Worm (Caenorhabditis elegans): ENCODE data around the gene nhx-5.

Gene nhx-5

ce11 chrX:10594701-10595421, 18.1 kb downstream of the nhx-5 start (continued):
- TF ChIP-seq unc-62 (GFP tag; optimal IDR thresholded peaks at IDR 0.05): no peak
- TF ChIP-seq lir-3 (tag; optimal IDR thresholded peaks at IDR 0.05; ENCODE audit: poor library complexity): no peak
- TF ChIP-seq xbp-1 (tag; optimal IDR thresholded peaks at IDR 0.05): no peak
- peak; percentile 95 for TF ChIP-seq fkh-10 (GFP tag; optimal IDR thresholded peaks at IDR 0.05)
- no peak for TF ChIP-seq fkh-4 (tag; optimal IDR thresholded peaks at IDR 0.05; ENCODE audit: borderline replicate concordance)

- no peak for TF ChIP-seq tlp-1 (tag; optimal IDR thresholded peaks at IDR 0.05)
- TF ChIP-seq dsc-1 (tag; optimal IDR thresholded peaks at IDR 0.05): no peak
- peak; percentile 9 for TF ChIP-seq nhr-20 (tag; optimal IDR thresholded peaks at IDR 0.05)
- TF ChIP-seq snu-23 (GFP tag; optimal IDR thresholded peaks at IDR 0.05): peak; percentile 37
- TF ChIP-seq tbx-2 (tag; optimal IDR thresholded peaks at IDR 0.05): peak; percentile 14
- TF ChIP-seq nhr-71 (tag; optimal IDR thresholded peaks at IDR 0.05): no peak
- no peak for TF ChIP-seq ceh-8 (GFP tag; optimal IDR thresholded peaks at IDR 0.05)
- TF ChIP-seq mef-2 (tag; optimal IDR thresholded peaks at IDR 0.05): no peak
- peak; percentile 6 for TF ChIP-seq xbp-1 (tag; optimal IDR thresholded peaks at IDR 0.05)
- TF ChIP-seq dpl-1 (GFP tag; optimal IDR thresholded peaks at IDR 0.05): no peak
- TF ChIP-seq aly-2 (tag; optimal IDR thresholded peaks at IDR 0.05): no peak
- no peak for TF ChIP-seq egl-27 (tag; optimal IDR thresholded peaks at IDR 0.05)
- no peak for TF ChIP-seq aha-1 (tag; optimal IDR thresholded peaks at IDR 0.05)
- no peak for TF ChIP-seq ztf-4 (tag; optimal IDR thresholded peaks at IDR 0.05)
- TF ChIP-seq C04F5.9 (tag; optimal IDR thresholded peaks at IDR 0.05): no peak
- TF ChIP-seq skn-1 (tag; optimal IDR thresholded peaks at IDR 0.05): no peak
- no peak for TF ChIP-seq ets-5 (GFP tag; IDR thresholded peaks at IDR 0.05)
- no peak for TF ChIP-seq nhr-19 (GFP tag; conservative IDR thresholded peaks at IDR 0.05)
- TF ChIP-seq nhr-11 (tag; optimal IDR thresholded peaks at IDR 0.05): no peak
- no peak for TF ChIP-seq nhr-47 (tag; optimal IDR thresholded peaks at IDR 0.05)
- peak; percentile 80 for TF ChIP-seq nhr-85 (tag)
- no peak for TF ChIP-seq ztf-11 (tag; optimal IDR thresholded peaks at IDR 0.05)
- no peak for TF ChIP-seq nhr-77 (tag; optimal IDR thresholded peaks at IDR 0.05)
- no peak for TF ChIP-seq unc-86 (tag; optimal IDR thresholded peaks at IDR 0.05)
- no peak for TF ChIP-seq hpl-2 (GFP tag; optimal IDR thresholded peaks at IDR 0.05)
- no peak for TF ChIP-seq efl-1 (optimal IDR thresholded peaks at IDR 0.05)
- TF ChIP-seq efl-1 (GFP tag; optimal IDR thresholded peaks at IDR 0.05 in 1 of 2): no peak
- TF ChIP-seq pag-3 (tag; optimal IDR thresholded peaks at IDR 0.05; ENCODE audit: borderline replicate concordance, insufficient read depth): no peak
- no peak for TF ChIP-seq fkh-8 (tag; optimal IDR thresholded peaks at IDR 0.05)
- no peak for TF ChIP-seq hlh-17 (GFP tag; optimal IDR thresholded peaks at IDR 0.05; ENCODE audit: borderline replicate concordance)
- TF ChIP-seq blmp-1 (tag; optimal IDR thresholded peaks at IDR 0.05): peak; percentile 64
- no peak for TF ChIP-seq elt-3 (tag; optimal IDR thresholded peaks at IDR 0.05)
- no peak for TF ChIP-seq sptf-1 (tag; optimal IDR thresholded peaks at IDR 0.05)
- no peak for TF ChIP-seq pax-3 (tag; optimal IDR thresholded peaks at IDR 0.05)
- no peak for TF ChIP-seq mdl-1 (tag; optimal IDR thresholded peaks at IDR 0.05)
- no peak for TF ChIP-seq jun-1 (tag; optimal IDR thresholded peaks at IDR 0.05)
- no peak for TF ChIP-seq lin-13 (GFP tag; optimal IDR thresholded peaks at IDR 0.05)
- TF ChIP-seq ceh-63 (GFP tag; optimal IDR thresholded peaks at IDR 0.05): no peak
- TF ChIP-seq irx-1 (tag; optimal IDR thresholded peaks at IDR 0.05): no peak
- no peak for TF ChIP-seq isw-1 (GFP tag; IDR thresholded peaks at IDR 0.05)
- no peak for TF ChIP-seq fos-1 (tag; optimal IDR thresholded peaks at IDR 0.05)
- no peak for TF ChIP-seq nhr-28 (tag; optimal IDR thresholded peaks at IDR 0.05)
- TF ChIP-seq lin-14 (GFP tag; optimal IDR thresholded peaks at IDR 0.05): peak; percentile 61
- no peak for TF ChIP-seq pqm-1 (tag; optimal IDR thresholded peaks at IDR 0.05)
- 0 out of 2 replicates have a peak, but pooled peaks have one; percentile 31 for TF ChIP-seq mab-9 (GFP tag; IDR thresholded peaks at IDR 0.05)
- TF ChIP-seq nhr-84 (tag; optimal IDR thresholded peaks at IDR 0.05): no peak
Measured at ce11 chrX:10596420-10596907, 19.7 kb downstream of the nhx-5 start.
